Worm (Caenorhabditis elegans) whole organism, young adult: ENCODE measurements around the gene lin-9.

Experiments
- B0035.1 ChIP-seq: sonication (generic microtip); optimal IDR thresholded peaks from 2 replicates; lab custom pipeline; 2016; ENCODE audit warnings: missing genetic modification characterization, mild to moderate bottlenecking, missing compliant biosample characterization, missing genotype, missing genetic modification reagents
- B0261.1 ChIP-seq: sonication (generic microtip); optimal IDR thresholded peaks from 2 replicates; lab custom pipeline; 2016; ENCODE audit warnings: mild to moderate bottlenecking, missing genetic modification characterization, moderate library complexity, missing compliant biosample characterization
- F10E7.11 ChIP-seq: sonication (generic microtip); optimal IDR thresholded peaks from 2 replicates; lab custom pipeline; 2017; ENCODE audit warnings: mild to moderate bottlenecking, missing genetic modification characterization, moderate library complexity, missing compliant biosample characterization
- F22D6.2 ChIP-seq: sonication (generic microtip); optimal IDR thresholded peaks from 2 replicates; lab custom pipeline; 2016; ENCODE audit warnings: mild to moderate bottlenecking, missing genetic modification characterization, missing compliant biosample characterization
- F23B12.7 ChIP-seq: sonication (generic microtip); optimal IDR thresholded peaks from 2 replicates; lab custom pipeline; 2017; ENCODE audit warnings: missing genetic modification characterization, mild to moderate bottlenecking, missing compliant biosample characterization, antibody characterized with exemption, moderate library complexity; ENCODE audit not compliant: insufficient read depth
- F33H1.4 ChIP-seq: fragments of 200-800 bp; sonication (Bioruptor generic); IDR thresholded peaks from 2 replicates; pipeline ENCODE4 v1.3.6; 2022; ENCODE audit warnings: missing genetic modification reagents, missing genetic modification characterization, missing compliant biosample characterization
- F37B4.10 ChIP-seq: fragments of 200-800 bp; sonication (Bioruptor generic); IDR thresholded peaks from 2 replicates; pipeline ENCODE4 v1.3.6; 2022; ENCODE audit warnings: missing genetic modification characterization, missing compliant biosample characterization
- K11D2.4 ChIP-seq: fragments of 200-800 bp; sonication (Bioruptor generic); IDR thresholded peaks from 2 replicates; pipeline ENCODE4 v1.3.6; 2022; ENCODE audit warnings: missing genetic modification reagents, missing genetic modification characterization, missing compliant biosample characterization
- T26A5.8 ChIP-seq: sonication (generic microtip); optimal IDR thresholded peaks from 2 replicates; lab custom pipeline; 2016; ENCODE audit warnings: missing genetic modification characterization, missing compliant biosample characterization
- Y53F4B.3 ChIP-seq: fragments of 200-800 bp; sonication (Bioruptor generic); IDR thresholded peaks from 2 replicates; pipeline ENCODE4 v1.3.6; 2022; ENCODE audit warnings: missing genetic modification reagents, missing genetic modification characterization, missing compliant biosample characterization
- Y56A3A.18 ChIP-seq: fragments of 200-800 bp; sonication (Bioruptor generic); IDR thresholded peaks from 2 replicates; pipeline ENCODE4 v1.3.6; 2022; ENCODE audit warnings: missing genetic modification reagents, missing genetic modification characterization, missing compliant biosample characterization
- Y79H2A.3 ChIP-seq: fragments of 200-800 bp; sonication (Bioruptor generic); conservative IDR thresholded peaks from 2 replicates; pipeline ENCODE4 v1.3.6; 2022; ENCODE audit warnings: missing genetic modification reagents, missing genetic modification characterization, missing compliant biosample characterization
- Y95B8A.8 ChIP-seq: fragments of 200-800 bp; sonication (Bioruptor generic); IDR thresholded peaks from 2 replicates; pipeline ENCODE4 v1.3.6; 2022; ENCODE audit warnings: missing genetic modification reagents, missing genetic modification characterization, missing compliant biosample characterization
- ama-1 ChIP-seq, 3 experiments: fragments of 150-350 bp in 1 of 3; sonication (generic microtip) in 2 of 3; optimal IDR thresholded peaks; 2 replicates each; lab custom pipeline; 2014 to 2018; ENCODE audit warnings: missing biosample characterization in 2 of 3, missing genetic modification characterization in 2 of 3, missing genetic modification reagents in 2 of 3
- aptf-2 ChIP-seq: fragments of 200-800 bp; sonication (Bioruptor generic); conservative IDR thresholded peaks from 2 replicates; pipeline ENCODE4 v1.3.6; 2022; ENCODE audit warnings: missing genetic modification reagents, missing genetic modification characterization, missing compliant biosample characterization
- aptf-3 ChIP-seq: fragments of 200-800 bp; sonication (Bioruptor generic); IDR thresholded peaks from 2 replicates; pipeline ENCODE4 v1.3.6; 2022; ENCODE audit warnings: missing genetic modification characterization, missing compliant biosample characterization
- attf-3 ChIP-seq: fragments of 200-800 bp; sonication (Bioruptor generic); conservative IDR thresholded peaks from 2 replicates; pipeline ENCODE4 v1.3.6; 2022; ENCODE audit warnings: missing genetic modification reagents, missing genetic modification characterization, missing compliant biosample characterization
- attf-6 ChIP-seq: fragments of 200-800 bp; sonication (Bioruptor generic); IDR thresholded peaks from 2 replicates; pipeline ENCODE4 v1.3.6; 2022; ENCODE audit warnings: missing genetic modification reagents, missing genetic modification characterization, missing compliant biosample characterization
- ceh-91 ChIP-seq: fragments of 200-800 bp; sonication (Bioruptor generic); IDR thresholded peaks from 2 replicates; pipeline ENCODE4 v1.3.6; 2022; ENCODE audit warnings: missing genetic modification reagents, missing genetic modification characterization, missing compliant biosample characterization
- chd-7 ChIP-seq: sonication (generic microtip); optimal IDR thresholded peaks from 2 replicates; lab custom pipeline; 2016; ENCODE audit warnings: mild to moderate bottlenecking, missing genetic modification characterization, moderate library complexity, missing compliant biosample characterization
- dpff-1 ChIP-seq: sonication (generic microtip); optimal IDR thresholded peaks from 2 replicates; lab custom pipeline; 2017; ENCODE audit warnings: mild to moderate bottlenecking, missing genetic modification characterization, missing compliant biosample characterization
- egl-44 ChIP-seq: fragments of 200-800 bp; sonication (Bioruptor generic); IDR thresholded peaks from 2 replicates; pipeline ENCODE4 v1.3.6; 2022; ENCODE audit warnings: missing genetic modification reagents, missing genetic modification characterization, missing compliant biosample characterization
- egrh-3 ChIP-seq: fragments of 200-800 bp; sonication (Bioruptor generic); IDR thresholded peaks from 2 replicates; pipeline ENCODE4 v1.3.6; 2022; ENCODE audit warnings: missing genetic modification reagents, missing genetic modification characterization, missing compliant biosample characterization
- ets-4 ChIP-seq: fragments of 200-800 bp; sonication (Bioruptor generic); optimal IDR thresholded peaks from 2 replicates; lab custom pipeline; 2018; ENCODE audit warnings: mild to moderate bottlenecking, missing genetic modification characterization, missing compliant biosample characterization
- fkh-3 ChIP-seq: sonication (generic microtip); optimal IDR thresholded peaks from 2 replicates; lab custom pipeline; 2016; ENCODE audit warnings: mild to moderate bottlenecking, missing genetic modification characterization, missing compliant biosample characterization
- hlh-26 ChIP-seq: fragments of 200-800 bp; sonication (Bioruptor generic); conservative IDR thresholded peaks from 2 replicates; pipeline ENCODE4 v1.3.6; 2022; ENCODE audit warnings: missing genetic modification reagents, missing genetic modification characterization, missing compliant biosample characterization
- hmg-20 ChIP-seq: fragments of 200-800 bp; sonication (Bioruptor generic); IDR thresholded peaks from 2 replicates; pipeline ENCODE4 v1.3.6; 2022; ENCODE audit warnings: missing genetic modification reagents, missing genetic modification characterization, missing compliant biosample characterization
- let-607 ChIP-seq, 2 experiments: fragments of 200-800 bp in 1 of 2; sonication (Bioruptor generic) in 1 of 2; sonication (generic microtip) in 1 of 2; optimal IDR thresholded peaks; 2 replicates each; lab custom pipeline; 2016 to 2018; ENCODE audit warnings: mild to moderate bottlenecking in 2 of 2, missing compliant biosample characterization in 2 of 2, missing genetic modification characterization in 2 of 2, moderate library complexity in 2 of 2, missing genotype in 1 of 2
- lin-26 ChIP-seq: fragments of 200-800 bp; sonication (Bioruptor generic); IDR thresholded peaks from 2 replicates; pipeline ENCODE4 v1.3.6; 2022; ENCODE audit warnings: missing genetic modification reagents, missing genetic modification characterization, missing compliant biosample characterization
- lin-35 ChIP-seq, 3 experiments: fragments of 150-350 bp in 2 of 3; sonication (generic microtip) in 1 of 3; optimal IDR thresholded peaks; 2 replicates each; lab custom pipeline; 2014 to 2018; ENCODE audit warnings: missing biosample characterization in 3 of 3, missing genetic modification characterization in 3 of 3, missing genetic modification reagents in 3 of 3
- lir-1 ChIP-seq: fragments of 200-800 bp; sonication (Bioruptor generic); conservative IDR thresholded peaks from 2 replicates; pipeline ENCODE4 v1.3.6; 2022; ENCODE audit warnings: missing genetic modification reagents, missing genetic modification characterization, missing compliant biosample characterization
- madf-10 ChIP-seq: sonication (generic microtip); optimal IDR thresholded peaks from 2 replicates; lab custom pipeline; 2016; ENCODE audit warnings: mild to moderate bottlenecking, missing genetic modification characterization, missing compliant biosample characterization
- madf-6 ChIP-seq: fragments of 200-800 bp; sonication (Bioruptor generic); IDR thresholded peaks from 2 replicates; pipeline ENCODE4 v1.3.6; 2022; ENCODE audit warnings: missing genetic modification reagents, missing genetic modification characterization, missing compliant biosample characterization
- nfya-1 ChIP-seq: sonication (generic microtip); optimal IDR thresholded peaks from 2 replicates; lab custom pipeline; 2017; ENCODE audit warnings: antibody characterized with exemption, missing compliant biosample characterization, missing genetic modification characterization, borderline replicate concordance; ENCODE audit not compliant: insufficient read depth
- nfya-2 ChIP-seq: fragments of 200-800 bp; sonication (Bioruptor generic); IDR thresholded peaks from 2 replicates; pipeline ENCODE4 v1.3.6; 2022; ENCODE audit warnings: missing genetic modification reagents, missing genetic modification characterization, missing compliant biosample characterization
- nfyb-1 ChIP-seq: fragments of 200-800 bp; sonication (Bioruptor generic); IDR thresholded peaks from 2 replicates; pipeline ENCODE4 v1.3.6; 2022; ENCODE audit warnings: missing genetic modification reagents, missing genetic modification characterization, missing compliant biosample characterization
- nhr-120 ChIP-seq: fragments of 200-800 bp; sonication (Bioruptor generic); IDR thresholded peaks from 2 replicates; pipeline ENCODE4 v1.3.6; 2022; ENCODE audit warnings: missing genetic modification characterization, missing compliant biosample characterization
- nhr-90 ChIP-seq: sonication (generic microtip); optimal IDR thresholded peaks from 2 replicates; lab custom pipeline; 2016; ENCODE audit warnings: missing genotype, mild to moderate bottlenecking, missing genetic modification characterization, missing compliant biosample characterization
- pbrm-1 ChIP-seq: fragments of 200-800 bp; sonication (Bioruptor generic); IDR thresholded peaks from 2 replicates; pipeline ENCODE4 v1.3.6; 2022; ENCODE audit warnings: missing genetic modification reagents, missing genetic modification characterization, missing compliant biosample characterization
- rcor-1 ChIP-seq: fragments of 200-800 bp; sonication (Bioruptor generic); IDR thresholded peaks from 2 replicates; pipeline ENCODE4 v1.3.6; 2022; ENCODE audit warnings: missing genetic modification reagents, missing genetic modification characterization, missing compliant biosample characterization
- rec-8 ChIP-seq, 2 experiments: sonication (generic microtip); optimal IDR thresholded peaks; 2 replicates each; lab custom pipeline; 2016; ENCODE audit warnings: mild to moderate bottlenecking in 2 of 2, missing genetic modification characterization in 2 of 2, missing genetic modification reagents in 2 of 2, missing genotype in 2 of 2, missing biosample characterization in 1 of 2, missing compliant biosample characterization in 1 of 2, moderate library complexity in 1 of 2
- rpc-1 ChIP-seq, 2 experiments: fragments of 150-350 bp in 1 of 2; sonication (generic microtip) in 1 of 2; optimal IDR thresholded peaks; 2 replicates each; lab custom pipeline; 2014 to 2018; ENCODE audit warnings: missing biosample characterization in 1 of 2, missing genetic modification characterization in 1 of 2, missing genetic modification reagents in 1 of 2, missing genotype in 1 of 2
- snpc-3.4 ChIP-seq: sonication (generic microtip); optimal IDR thresholded peaks from 2 replicates; lab custom pipeline; 2017; ENCODE audit warnings: missing genetic modification characterization, mild to moderate bottlenecking, missing compliant biosample characterization, antibody characterized with exemption, moderate library complexity, missing genotype, missing genetic modification reagents
- tbp1 ChIP-seq: fragments of 200-800 bp; sonication (Bioruptor generic); optimal IDR thresholded peaks from 2 replicates; lab custom pipeline; 2018; ENCODE audit warnings: mild to moderate bottlenecking, missing genetic modification characterization, missing compliant biosample characterization
- xnd-1 ChIP-seq: sonication (generic microtip); optimal IDR thresholded peaks from 2 replicates; lab custom pipeline; 2016; ENCODE audit warnings: missing genotype, missing genetic modification reagents, missing genetic modification characterization, missing compliant biosample characterization
- zim-3 ChIP-seq: sonication (generic microtip); optimal IDR thresholded peaks from 2 replicates; lab custom pipeline; 2017; ENCODE audit warnings: mild to moderate bottlenecking, missing genetic modification characterization, moderate library complexity, missing compliant biosample characterization
- ztf-18 ChIP-seq: sonication (generic microtip); optimal IDR thresholded peaks from 2 replicates; lab custom pipeline; 2016; ENCODE audit warnings: missing genotype, mild to moderate bottlenecking, missing genetic modification characterization, missing compliant biosample characterization

lin-9 gene

ce11 chrIII:8850482-8851047, 53.4 kb downstream of the lin-9 start, which contains the start of gene F44E2.9:
TSS of gene F44E2.9 (minus strand) at chrIII:8850532.
- TF ChIP-seq ztf-18 (tag; lab: Kevin White, UChicago), result peak; percentile 86
- no peak for TF ChIP-seq K11D2.4 (GFP tag; lab: Robert Waterston, UW)
- no peak for TF ChIP-seq egl-44
- no peak for TF ChIP-seq Y53F4B.3 (GFP tag; lab: Robert Waterston, UW)
- TF ChIP-seq let-607 (tag; optimal IDR thresholded peaks at IDR 0.05; lab: Kevin White, UChicago), result no peak
- TF ChIP-seq aptf-3 (GFP tag; lab: Robert Waterston, UW), result no peak
- TF ChIP-seq lin-26 (GFP tag; lab: Robert Waterston, UW), result no peak
- TF ChIP-seq tbp1 (GFP tag; lab: Kevin White, UChicago), result peak; percentile 35
- no peak for TF ChIP-seq nfya-2
- TF ChIP-seq B0035.1, result no peak
- no peak for TF ChIP-seq T26A5.8 (tag; lab: Kevin White, UChicago)
- peak; percentile 41; the same call in 1 of the 2 replicates for TF ChIP-seq ceh-91
- no peak for TF ChIP-seq rpc-1 (optimal IDR thresholded peaks at IDR 0.05; lab: Kevin White, UChicago)
- TF ChIP-seq rpc-1 (tag; optimal IDR thresholded peaks at IDR 0.05; lab: Kevin White, UChicago), result no peak
- no peak for TF ChIP-seq Y79H2A.3 (GFP tag; lab: Robert Waterston, UW)
- peak; percentile 54; the same call in 1 of the 2 replicates for TF ChIP-seq F33H1.4
- TF ChIP-seq madf-10 (tag; lab: Kevin White, UChicago), result peak; percentile 17
- TF ChIP-seq F10E7.11 (tag; lab: Kevin White, UChicago), result no peak
- TF ChIP-seq nhr-90 (tag; lab: Kevin White, UChicago), result no peak
- TF ChIP-seq ets-4 (GFP tag; lab: Kevin White, UChicago), result no peak
- peak; percentile 34 for TF ChIP-seq xnd-1 (tag; lab: Kevin White, UChicago)
- TF ChIP-seq nhr-120, result no peak
- TF ChIP-seq ama-1 (optimal IDR thresholded peaks at IDR 0.05; lab: Kevin White, UChicago), result no peak
- no peak for TF ChIP-seq ama-1 (GFP tag; optimal IDR thresholded peaks at IDR 0.05; lab: Kevin White, UChicago)
- no peak for TF ChIP-seq snpc-3.4 (tag; lab: Kevin White, UChicago)
- no peak; the same call in 1 of the 2 replicates for TF ChIP-seq lir-1
- TF ChIP-seq madf-6 (GFP tag; lab: Robert Waterston, UW), result peak; percentile 78
- TF ChIP-seq chd-7 (tag; lab: Kevin White, UChicago), result no peak
- no peak for TF ChIP-seq zim-3 (tag; lab: Kevin White, UChicago)
- peak; percentile 16 for TF ChIP-seq F23B12.7 (tag; lab: Kevin White, UChicago)
- no peak for TF ChIP-seq fkh-3
- TF ChIP-seq nfyb-1 (GFP tag; lab: Robert Waterston, UW), result no peak
- TF ChIP-seq aptf-2 (GFP tag; lab: Robert Waterston, UW), result no peak
- no peak for TF ChIP-seq F22D6.2 (tag; lab: Kevin White, UChicago)
- no peak for TF ChIP-seq B0261.1 (tag; lab: Kevin White, UChicago)
- no peak for TF ChIP-seq rec-8 (tag; optimal IDR thresholded peaks at IDR 0.05; lab: Kevin White, UChicago)
- TF ChIP-seq dpff-1 (tag; lab: Kevin White, UChicago), result no peak
- no peak for TF ChIP-seq egrh-3 (GFP tag; lab: Robert Waterston, UW)
- 0 out of 2 replicates have a peak, but pooled peaks have one; percentile 19 for TF ChIP-seq rcor-1
- TF ChIP-seq pbrm-1 (GFP tag; lab: Robert Waterston, UW), result peak; percentile 57; the same call in 1 of the 2 replicates
- no peak for TF ChIP-seq nfya-1
- TF ChIP-seq Y56A3A.18, result no peak
- no peak for TF ChIP-seq hlh-26 (GFP tag; lab: Robert Waterston, UW)
- TF ChIP-seq Y95B8A.8 (GFP tag; lab: Robert Waterston, UW), result no peak
- peak in 2 of 3 experiments; percentile 28 to 75 for TF ChIP-seq lin-35 (GFP tag; optimal IDR thresholded peaks at IDR 0.05; lab: Kevin White, UChicago)
- no peak for TF ChIP-seq attf-6 (GFP tag; lab: Robert Waterston, UW)
- TF ChIP-seq attf-3, result no peak
- TF ChIP-seq hmg-20 (GFP tag; lab: Robert Waterston, UW), result no peak
- no peak for TF ChIP-seq F37B4.10 (GFP tag; lab: Robert Waterston, UW)
